Fruit fly (Drosophila melanogaster) whole organism, embryonic: ENCODE measurements around the gene Obp73a.

Source experiments
- Adf1 ChIP-seq: fragments of 200-800 bp; sonication (Bioruptor generic); IDR thresholded peaks from 2 replicates; pipeline ENCODE4 v1.3.6; 2022; ENCODE audit warnings: missing biosample characterization, missing genetic modification characterization
- Atf3 ChIP-seq: fragments of 200-800 bp; sonication (Bioruptor generic); optimal IDR thresholded peaks from 3 replicates; lab custom pipeline; 2016; ENCODE audit warnings: missing biosample characterization, missing genetic modification characterization
- Bdp1 ChIP-seq: fragments of 200-800 bp; sonication (Bioruptor generic); optimal IDR thresholded peaks from 3 replicates; lab custom pipeline; 2016; ENCODE audit warnings: missing biosample characterization, missing genetic modification characterization
- CG10959 ChIP-seq: fragments of 200-800 bp; sonication (Bioruptor generic); IDR thresholded peaks from 2 replicates; pipeline ENCODE4 v1.3.6; 2022; ENCODE audit warnings: missing biosample characterization, missing genetic modification characterization
- CG10979 ChIP-seq: fragments of 200-800 bp; sonication (Bioruptor generic); optimal IDR thresholded peaks from 2 replicates; lab custom pipeline; 2018; ENCODE audit warnings: missing biosample characterization, mild to moderate bottlenecking, missing genetic modification characterization, moderate library complexity
- CG11247 ChIP-seq: fragments of 200-800 bp; sonication (Bioruptor generic); IDR thresholded peaks from 2 replicates; pipeline ENCODE4 v1.3.6; 2022; ENCODE audit warnings: missing biosample characterization, missing genetic modification characterization
- CG11696 ChIP-seq: fragments of 200-800 bp; sonication (Bioruptor generic); IDR thresholded peaks from 2 replicates; pipeline ENCODE4 v1.3.6; 2022; ENCODE audit warnings: missing biosample characterization, missing genetic modification characterization
- CG12299 ChIP-seq: fragments of 200-800 bp; sonication (Bioruptor generic); optimal IDR thresholded peaks from 2 replicates; lab custom pipeline; 2018; ENCODE audit warnings: missing biosample characterization, mild to moderate bottlenecking, missing genetic modification characterization
- CG13424 ChIP-seq: fragments of 200-800 bp; sonication (Bioruptor generic); optimal IDR thresholded peaks from 2 replicates; lab custom pipeline; 2019; ENCODE audit warnings: missing biosample characterization, mild to moderate bottlenecking, missing genetic modification characterization, moderate library complexity
- CG15514 ChIP-seq: fragments of 200-800 bp; sonication (Bioruptor generic); optimal IDR thresholded peaks from 3 replicates; lab custom pipeline; 2017; ENCODE audit warnings: missing biosample characterization, missing genetic modification characterization, mild to moderate bottlenecking, moderate library complexity, missing genetic modification reagents
- CG1602 ChIP-seq: fragments of 200-800 bp; sonication (Bioruptor generic); optimal IDR thresholded peaks from 3 replicates; lab custom pipeline; 2016; ENCODE audit warnings: missing biosample characterization, missing genetic modification characterization
- CG17359 ChIP-seq: fragments of 200-800 bp; sonication (Bioruptor generic); optimal IDR thresholded peaks from 3 replicates; lab custom pipeline; 2018; ENCODE audit warnings: missing biosample characterization, mild to moderate bottlenecking, missing genetic modification characterization, moderate library complexity
- CG31365 ChIP-seq: fragments of 200-800 bp; sonication (Bioruptor generic); optimal IDR thresholded peaks from 2 replicates; lab custom pipeline; 2018; ENCODE audit warnings: missing biosample characterization, mild to moderate bottlenecking, missing genetic modification characterization
- CG32772 ChIP-seq: fragments of 200-800 bp; sonication (Bioruptor generic); IDR thresholded peaks from 2 replicates; pipeline ENCODE4 v1.3.6; 2022; ENCODE audit warnings: missing biosample characterization, missing genetic modification characterization
- CG3281 ChIP-seq: fragments of 200-800 bp; sonication (Bioruptor generic); optimal IDR thresholded peaks from 3 replicates; lab custom pipeline; 2017; ENCODE audit warnings: missing biosample characterization, mild to moderate bottlenecking, missing genetic modification characterization
- CG42726 ChIP-seq: fragments of 200-800 bp; sonication (Bioruptor generic); IDR thresholded peaks from 2 replicates; pipeline ENCODE4 v1.3.6; 2022; ENCODE audit warnings: missing biosample characterization, missing genetic modification characterization; ENCODE audit not compliant: partially characterized antibody
- CG7372 ChIP-seq: fragments of 200-800 bp; sonication (Bioruptor generic); IDR thresholded peaks from 2 replicates; pipeline ENCODE4 v1.3.6; 2022; ENCODE audit warnings: missing biosample characterization, missing genetic modification characterization
- CG8281 ChIP-seq: fragments of 200-800 bp; sonication (Bioruptor generic); optimal IDR thresholded peaks from 2 replicates; lab custom pipeline; 2018; ENCODE audit warnings: missing biosample characterization, mild to moderate bottlenecking, missing genetic modification characterization, moderate library complexity
- CG8765 ChIP-seq: fragments of 200-800 bp; sonication (Bioruptor generic); IDR thresholded peaks from 2 replicates; pipeline ENCODE4 v1.3.6; 2022; ENCODE audit warnings: missing biosample characterization, missing genetic modification characterization
- Elba2 ChIP-seq: fragments of 200-800 bp; sonication (Bioruptor generic); optimal IDR thresholded peaks from 3 replicates; lab custom pipeline; 2016; ENCODE audit warnings: missing biosample characterization, missing genetic modification characterization
- HHEX ChIP-seq: fragments of 200-800 bp; sonication (Bioruptor generic); optimal IDR thresholded peaks from 3 replicates; lab custom pipeline; 2017; ENCODE audit warnings: missing biosample characterization, mild to moderate bottlenecking, missing genetic modification characterization, missing genetic modification reagents
- HLHmδ ChIP-seq: fragments of 200-800 bp; sonication (Bioruptor generic); optimal IDR thresholded peaks from 2 replicates; lab custom pipeline; 2018; ENCODE audit warnings: missing biosample characterization, mild to moderate bottlenecking, missing genetic modification characterization, moderate library complexity
- Hey ChIP-seq: fragments of 200-800 bp; sonication (Bioruptor generic); optimal IDR thresholded peaks from 3 replicates; lab custom pipeline; 2018; ENCODE audit warnings: missing biosample characterization, mild to moderate bottlenecking, missing genetic modification characterization
- Meics ChIP-seq: fragments of 200-800 bp; sonication (Bioruptor generic); optimal IDR thresholded peaks from 2 replicates; lab custom pipeline; 2017; ENCODE audit warnings: missing biosample characterization, mild to moderate bottlenecking, missing genetic modification characterization
- Mes4 ChIP-seq: fragments of 200-800 bp; sonication (Bioruptor generic); optimal IDR thresholded peaks from 2 replicates; lab custom pipeline; 2016; ENCODE audit warnings: missing biosample characterization, missing genetic modification characterization
- Opbp ChIP-seq: fragments of 200-800 bp; sonication (Bioruptor generic); IDR thresholded peaks from 3 replicates; pipeline ENCODE4 v1.3.6; 2022; ENCODE audit warnings: missing biosample characterization, missing genetic modification characterization; ENCODE audit not compliant: partially characterized antibody
- Poxn ChIP-seq: fragments of 200-800 bp; sonication (Bioruptor generic); IDR thresholded peaks from 2 replicates; pipeline ENCODE4 v1.3.6; 2022; ENCODE audit warnings: missing biosample characterization, missing genetic modification characterization
- ab ChIP-seq: fragments of 200-800 bp; sonication (Bioruptor generic); optimal IDR thresholded peaks from 2 replicates; lab custom pipeline; 2016; ENCODE audit warnings: missing biosample characterization, missing genetic modification characterization
- ara ChIP-seq: fragments of 200-800 bp; sonication (Bioruptor generic); IDR thresholded peaks from 2 replicates; pipeline ENCODE4 v1.3.6; 2022; ENCODE audit warnings: missing biosample characterization, missing genetic modification characterization
- chif ChIP-seq, 2 experiments: fragments of 200-800 bp; sonication (Bioruptor generic); optimal IDR thresholded peaks; 3 replicates each; lab custom pipeline; 2016; ENCODE audit warnings: missing biosample characterization in 2 of 2, missing genetic modification characterization in 2 of 2
- chinmo ChIP-seq: fragments of 200-800 bp; sonication (Bioruptor generic); IDR thresholded peaks from 4 replicates; pipeline ENCODE4 v1.3.6; 2022; ENCODE audit warnings: missing biosample characterization, missing genetic modification characterization; ENCODE audit not compliant: partially characterized antibody
- corto ChIP-seq: fragments of 200-800 bp; sonication (Bioruptor generic); optimal IDR thresholded peaks from 2 replicates; lab custom pipeline; 2016; ENCODE audit warnings: missing biosample characterization, mild to moderate bottlenecking, missing genetic modification characterization, moderate library complexity
- crc ChIP-seq: fragments of 200-800 bp; sonication (Bioruptor generic); optimal IDR thresholded peaks from 2 replicates; lab custom pipeline; 2016; ENCODE audit warnings: missing biosample characterization, missing genetic modification characterization
- croc ChIP-seq: fragments of 200-800 bp; sonication (Bioruptor generic); conservative IDR thresholded peaks from 3 replicates; pipeline ENCODE4 v1.3.6; 2022; ENCODE audit warnings: missing biosample characterization, missing genetic modification characterization
- dan ChIP-seq: fragments of 200-800 bp; sonication (Bioruptor generic); IDR thresholded peaks from 2 replicates; pipeline ENCODE4 v1.3.6; 2022; ENCODE audit warnings: missing biosample characterization, missing genetic modification characterization
- fd64A ChIP-seq: fragments of 200-800 bp; sonication (Bioruptor generic); optimal IDR thresholded peaks from 3 replicates; lab custom pipeline; 2018; ENCODE audit warnings: missing biosample characterization, mild to moderate bottlenecking, missing genetic modification characterization
- gcm ChIP-seq: fragments of 200-800 bp; sonication (Bioruptor generic); optimal IDR thresholded peaks from 2 replicates; lab custom pipeline; 2019; ENCODE audit warnings: missing biosample characterization, mild to moderate bottlenecking, missing genetic modification characterization, moderate library complexity
- hkb ChIP-seq, 2 experiments: fragments of 200-800 bp in 1 of 2; fragments of >200 bp in 1 of 2; sonication (Bioruptor generic) in 1 of 2; IDR thresholded peaks in 1 of 2; optimal IDR thresholded peaks in 1 of 2; 2 replicates each; pipeline versions ENCODE4 v1.3.6 to Lab custom; 2017 to 2022; ENCODE audit warnings: missing biosample characterization in 1 of 2, missing genetic modification characterization in 1 of 2
- kni ChIP-seq: fragments of 200-800 bp; sonication (Bioruptor generic); optimal IDR thresholded peaks from 3 replicates; lab custom pipeline; 2017; ENCODE audit warnings: mild to moderate bottlenecking, missing biosample characterization, missing genetic modification reagents, missing genetic modification characterization
- phol ChIP-seq: fragments of 200-800 bp; sonication (Bioruptor generic); optimal IDR thresholded peaks from 3 replicates; lab custom pipeline; 2018; ENCODE audit warnings: missing biosample characterization, mild to moderate bottlenecking, missing genetic modification characterization, moderate library complexity
- sens ChIP-seq: fragments of 200-800 bp; sonication (Bioruptor generic); peaks from one replicate; lab custom pipeline; 2016; ENCODE audit warnings: missing biosample characterization, missing genetic modification characterization
- sqz ChIP-seq: fragments of 200-800 bp; sonication (Bioruptor generic); optimal IDR thresholded peaks from 3 replicates; lab custom pipeline; 2018; ENCODE audit warnings: missing biosample characterization, mild to moderate bottlenecking, missing genetic modification characterization
- ssp ChIP-seq: fragments of 200-800 bp; sonication (Bioruptor generic); IDR thresholded peaks from 2 replicates; pipeline ENCODE4 v1.3.6; 2022; ENCODE audit warnings: missing biosample characterization, missing genetic modification characterization
- stwl ChIP-seq: fragments of 200-800 bp; sonication (Bioruptor generic); optimal IDR thresholded peaks from 3 replicates; lab custom pipeline; 2018; ENCODE audit warnings: missing biosample characterization, mild to moderate bottlenecking, missing genetic modification characterization, moderate library complexity
- tio ChIP-seq: fragments of 200-800 bp; sonication (Bioruptor generic); optimal IDR thresholded peaks from 2 replicates; lab custom pipeline; 2017; ENCODE audit warnings: missing biosample characterization, missing genetic modification characterization, inconsistent platforms
- unpg ChIP-seq: fragments of 200-800 bp; sonication (Bioruptor generic); optimal IDR thresholded peaks from 3 replicates; lab custom pipeline; 2018; ENCODE audit warnings: missing biosample characterization, mild to moderate bottlenecking, missing genetic modification characterization, moderate library complexity
- usp ChIP-seq: fragments of >200 bp; optimal IDR thresholded peaks from 2 replicates; lab custom pipeline; 2017; ENCODE audit warnings: missing biosample characterization, missing genetic modification characterization
- vfl ChIP-seq: fragments of 200-800 bp; sonication (Bioruptor generic); optimal IDR thresholded peaks from 2 replicates; lab custom pipeline; 2016; ENCODE audit warnings: missing biosample characterization, missing genetic modification characterization
- vvl ChIP-seq: fragments of 200-800 bp; sonication (Bioruptor generic); IDR thresholded peaks from 2 replicates; pipeline ENCODE4 v1.3.6; 2022; ENCODE audit warnings: missing biosample characterization, missing genetic modification characterization
- wdn ChIP-seq: fragments of 200-800 bp; sonication (Bioruptor generic); IDR thresholded peaks from 2 replicates; pipeline ENCODE4 v1.3.6; 2022; ENCODE audit warnings: missing biosample characterization, missing genetic modification characterization

Gene Obp73a

DNA sequence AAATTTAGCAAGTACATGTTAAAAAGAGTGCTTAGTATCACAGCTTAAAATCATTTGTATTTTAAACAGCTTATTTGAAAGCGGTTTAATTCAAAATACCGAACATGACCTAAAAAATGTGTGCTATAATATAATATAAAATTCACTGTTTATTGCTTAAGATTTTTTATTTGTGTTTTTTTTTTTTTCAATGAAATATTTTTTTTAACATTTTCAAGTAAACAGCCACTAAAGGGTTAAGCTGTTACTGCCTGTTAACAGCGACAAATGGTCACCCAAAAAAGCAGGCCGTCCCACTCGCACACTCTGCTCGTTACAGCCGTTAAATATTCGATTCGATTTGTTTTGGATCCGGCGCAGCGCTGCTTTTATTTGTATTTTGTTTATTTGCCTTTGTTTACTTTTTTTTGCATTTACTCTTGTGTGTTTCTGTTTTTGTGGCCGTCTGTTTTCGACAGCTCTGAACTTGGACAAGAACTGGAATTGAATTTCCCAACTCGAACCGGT, 30.5 kb downstream of the Obp73a start (continued):
- TF ChIP-seq Poxn, result no peak
- TF ChIP-seq CG12299 (tag; lab: Kevin White, UChicago), result no peak
- no peak for TF ChIP-seq CG8765
- no peak for TF ChIP-seq HHEX (GFP tag; lab: Kevin White, UChicago)
- TF ChIP-seq corto (GFP tag; lab: Kevin White, UChicago), result no peak
- peak; percentile 19 for TF ChIP-seq unpg (GFP tag; lab: Kevin White, UChicago)
- no peak for TF ChIP-seq croc (GFP tag; lab: Robert Waterston, UW)
- no peak for TF ChIP-seq ssp (GFP tag; lab: Robert Waterston, UW)
- no peak for TF ChIP-seq CG10959
- TF ChIP-seq sqz (GFP tag; lab: Kevin White, UChicago), result peak; percentile 28
- TF ChIP-seq CG10979 (tag; lab: Kevin White, UChicago), result no peak
- TF ChIP-seq sens (GFP tag; lab: Kevin White, UChicago), result peak; percentile 41
- TF ChIP-seq CG8281 (tag; lab: Kevin White, UChicago), result no peak
- no peak for TF ChIP-seq Hey
- no peak for TF ChIP-seq gcm (GFP tag; lab: Kevin White, UChicago)
- TF ChIP-seq Adf1 (GFP tag; lab: Robert Waterston, UW), result peak; percentile 66
- no peak for TF ChIP-seq ab (GFP tag; lab: Kevin White, UChicago)
- TF ChIP-seq chinmo, result peak; percentile 56; the same call in 1 of the 4 replicates
- no peak for TF ChIP-seq Elba2 (GFP tag; lab: Kevin White, UChicago)
- TF ChIP-seq CG13424, result peak; percentile 12
- no peak for TF ChIP-seq CG15514 (GFP tag; lab: Kevin White, UChicago)
- no peak for TF ChIP-seq CG17359 (tag; lab: Kevin White, UChicago)
- no peak for TF ChIP-seq CG11247 (GFP tag; lab: Robert Waterston, UW)
- no peak for TF ChIP-seq dan (GFP tag; lab: Robert Waterston, UW)
- peak; percentile 15 for TF ChIP-seq Meics (GFP tag; lab: Kevin White, UChicago)
- no peak for TF ChIP-seq CG1602 (GFP tag; lab: Kevin White, UChicago)
- TF ChIP-seq crc (GFP tag; lab: Kevin White, UChicago), result no peak
- no peak for TF ChIP-seq HLHmδ (GFP tag; lab: Kevin White, UChicago)
- TF ChIP-seq kni (GFP tag; lab: Kevin White, UChicago), result peak; percentile 56
- TF ChIP-seq CG7372 (GFP tag; lab: Robert Waterston, UW), result no peak
- TF ChIP-seq stwl (tag; lab: Kevin White, UChicago), result no peak
- no peak for TF ChIP-seq Mes4 (GFP tag; lab: Kevin White, UChicago)
- no peak for TF ChIP-seq phol (tag; lab: Kevin White, UChicago)
- no peak for TF ChIP-seq hkb (optimal IDR thresholded peaks at IDR 0.05; lab: Kevin White, UChicago)
- peak; percentile 47; the same call in 1 of the 2 replicates for TF ChIP-seq hkb (GFP tag; IDR thresholded peaks at IDR 0.05; lab: Robert Waterston, UW)
- no peak for TF ChIP-seq chif (GFP tag; optimal IDR thresholded peaks at IDR 0.05; lab: Kevin White, UChicago)
- TF ChIP-seq wdn (GFP tag; lab: Robert Waterston, UW), result no peak
- TF ChIP-seq CG32772, result no peak
- no peak for TF ChIP-seq fd64A (GFP tag; lab: Kevin White, UChicago)
- TF ChIP-seq vvl (GFP tag; lab: Robert Waterston, UW), result peak; percentile 32; the same call in 1 of the 2 replicates
- no peak for TF ChIP-seq CG42726 (GFP tag; lab: Robert Waterston, UW)
- no peak for TF ChIP-seq CG11696 (GFP tag; lab: Robert Waterston, UW)
- no peak for TF ChIP-seq Opbp (GFP tag; lab: Robert Waterston, UW)
- TF ChIP-seq vfl (GFP tag; lab: Kevin White, UChicago), result no peak
- TF ChIP-seq ara (GFP tag; lab: Robert Waterston, UW), result 0 out of 2 replicates have a peak, but pooled peaks have one; percentile 5
- no peak for TF ChIP-seq Bdp1 (GFP tag; lab: Kevin White, UChicago)
- no peak for TF ChIP-seq Atf3 (GFP tag; lab: Kevin White, UChicago)
- TF ChIP-seq CG3281 (GFP tag; lab: Kevin White, UChicago), result no peak
- TF ChIP-seq usp (GFP tag; lab: Kevin White, UChicago), result no peak
- peak; percentile 2 for TF ChIP-seq CG31365 (tag; lab: Kevin White, UChicago)
- TF ChIP-seq tio (GFP tag; lab: Kevin White, UChicago), result no peak
